Fruit fly (Drosophila melanogaster) whole organism, embryonic: ENCODE measurements around the gene Shawn.

ENCODE experiments used
- ATbp ChIP-seq: fragments of 200-800 bp; sonication (Bioruptor generic); optimal IDR thresholded peaks from 2 replicates; lab custom pipeline; 2017; ENCODE audit warnings: missing biosample characterization, mild to moderate bottlenecking, missing genetic modification characterization, missing genetic modification reagents
- Aef1 ChIP-seq: fragments of 200-800 bp; sonication (Bioruptor generic); IDR thresholded peaks from 3 replicates; pipeline ENCODE4 v1.3.6; 2022; ENCODE audit warnings: missing biosample characterization, missing genetic modification characterization
- Atf-2 ChIP-seq: fragments of 200-800 bp; sonication (Bioruptor generic); optimal IDR thresholded peaks from 2 replicates; lab custom pipeline; 2016; ENCODE audit warnings: missing biosample characterization, missing genetic modification characterization
- Bteb2 ChIP-seq: fragments of 200-800 bp; sonication (Bioruptor generic); optimal IDR thresholded peaks from 2 replicates; lab custom pipeline; 2016; ENCODE audit warnings: missing biosample characterization, missing genetic modification characterization
- C15 ChIP-seq: fragments of 200-800 bp; sonication (Bioruptor generic); IDR thresholded peaks from 3 replicates; pipeline ENCODE4 v1.3.6; 2022; ENCODE audit warnings: missing biosample characterization, missing genetic modification characterization
- CG11247 ChIP-seq: fragments of 200-800 bp; sonication (Bioruptor generic); IDR thresholded peaks from 2 replicates; pipeline ENCODE4 v1.3.6; 2022; ENCODE audit warnings: missing biosample characterization, missing genetic modification characterization
- CG12769 ChIP-seq: fragments of 200-800 bp; sonication (Bioruptor generic); optimal IDR thresholded peaks from 2 replicates; lab custom pipeline; 2019; ENCODE audit warnings: missing biosample characterization, mild to moderate bottlenecking, missing genetic modification characterization, moderate library complexity
- CG14050 ChIP-seq: fragments of 200-800 bp; sonication (Bioruptor generic); IDR thresholded peaks from 3 replicates; pipeline ENCODE4 v1.3.6; 2022; ENCODE audit warnings: missing biosample characterization, missing genetic modification characterization
- CG14860 ChIP-seq: fragments of 200-800 bp; sonication (Bioruptor generic); IDR thresholded peaks from 3 replicates; pipeline ENCODE4 v1.3.6; 2022; ENCODE audit warnings: missing biosample characterization, missing genetic modification characterization; ENCODE audit not compliant: partially characterized antibody
- CG1603 ChIP-seq: fragments of 200-800 bp; sonication (Bioruptor generic); optimal IDR thresholded peaks from 2 replicates; lab custom pipeline; 2019; ENCODE audit warnings: missing biosample characterization, mild to moderate bottlenecking, missing genetic modification characterization, moderate library complexity
- CG1647 ChIP-seq: fragments of 200-800 bp; sonication (Bioruptor generic); optimal IDR thresholded peaks from 3 replicates; lab custom pipeline; 2016; ENCODE audit warnings: missing biosample characterization, missing genetic modification characterization
- CG16815 ChIP-seq: fragments of 200-800 bp; sonication (Bioruptor generic); optimal IDR thresholded peaks from 3 replicates; lab custom pipeline; 2017; ENCODE audit warnings: missing biosample characterization, mild to moderate bottlenecking, missing genetic modification characterization
- CG17802 ChIP-seq: fragments of 200-800 bp; sonication (Bioruptor generic); optimal IDR thresholded peaks from 2 replicates; lab custom pipeline; 2018; ENCODE audit warnings: missing biosample characterization, mild to moderate bottlenecking, missing genetic modification characterization, moderate library complexity
- CG18011 ChIP-seq: fragments of 200-800 bp; sonication (Bioruptor generic); optimal IDR thresholded peaks from 2 replicates; lab custom pipeline; 2017; ENCODE audit warnings: missing biosample characterization, missing genetic modification characterization, mild to moderate bottlenecking, moderate library complexity, missing genotype
- CG18476 ChIP-seq: fragments of 200-800 bp; sonication (Bioruptor generic); optimal IDR thresholded peaks from 2 replicates; lab custom pipeline; 2016; ENCODE audit warnings: missing biosample characterization, mild to moderate bottlenecking, missing genetic modification characterization
- CG2678 ChIP-seq: fragments of 200-800 bp; sonication (Bioruptor generic); optimal IDR thresholded peaks from 3 replicates; lab custom pipeline; 2019; ENCODE audit warnings: missing biosample characterization, mild to moderate bottlenecking, missing genetic modification characterization, moderate library complexity
- CG30403 ChIP-seq: fragments of 200-800 bp; sonication (Bioruptor generic); optimal IDR thresholded peaks from 3 replicates; lab custom pipeline; 2016; ENCODE audit warnings: missing biosample characterization, missing genetic modification characterization
- CG31388 ChIP-seq: fragments of 200-800 bp; sonication (Bioruptor generic); optimal IDR thresholded peaks from 2 replicates; lab custom pipeline; 2016; ENCODE audit warnings: missing biosample characterization, missing genetic modification characterization
- CG33213 ChIP-seq: fragments of 200-800 bp; sonication (Bioruptor generic); optimal IDR thresholded peaks from 3 replicates; lab custom pipeline; 2016; ENCODE audit warnings: missing biosample characterization, missing genetic modification characterization
- CG43689 ChIP-seq: fragments of 200-800 bp; sonication (Bioruptor generic); IDR thresholded peaks from 2 replicates; pipeline ENCODE4 v1.3.6; 2022; ENCODE audit warnings: missing biosample characterization, missing genetic modification characterization
- CG6791 ChIP-seq: fragments of 200-800 bp; sonication (Bioruptor generic); IDR thresholded peaks from 3 replicates; pipeline ENCODE4 v1.3.6; 2022; ENCODE audit warnings: missing biosample characterization, missing genetic modification characterization; ENCODE audit not compliant: partially characterized antibody
- CG9609 ChIP-seq: fragments of 200-800 bp; sonication (Bioruptor generic); optimal IDR thresholded peaks from 3 replicates; lab custom pipeline; 2016; ENCODE audit warnings: missing biosample characterization, missing genetic modification characterization
- CG9727 ChIP-seq: fragments of 200-800 bp; sonication (Bioruptor generic); optimal IDR thresholded peaks from 3 replicates; lab custom pipeline; 2017; ENCODE audit warnings: missing biosample characterization, mild to moderate bottlenecking, missing genetic modification characterization
- CG9932 ChIP-seq: fragments of 200-800 bp; sonication (Bioruptor generic); IDR thresholded peaks from 2 replicates; pipeline ENCODE4 v1.3.6; 2022; ENCODE audit warnings: missing biosample characterization, missing genetic modification characterization
- GATAe ChIP-seq: fragments of 200-800 bp; sonication (Bioruptor generic); conservative IDR thresholded peaks from 2 replicates; pipeline ENCODE4 v1.3.6; 2022; ENCODE audit warnings: missing biosample characterization, missing genetic modification characterization
- Jarid2 ChIP-seq: fragments of 200-800 bp; sonication (Bioruptor generic); optimal IDR thresholded peaks from 3 replicates; lab custom pipeline; 2017; ENCODE audit warnings: mild to moderate bottlenecking, missing biosample characterization, missing genetic modification reagents, missing genetic modification characterization
- Lim3 ChIP-seq: fragments of 200-800 bp; sonication (Bioruptor generic); IDR thresholded peaks from 2 replicates; pipeline ENCODE4 v1.3.6; 2022; ENCODE audit warnings: missing biosample characterization, missing genetic modification characterization
- MTF-1 ChIP-seq: fragments of 200-800 bp; sonication (Bioruptor generic); optimal IDR thresholded peaks from 2 replicates; lab custom pipeline; 2018; ENCODE audit warnings: missing biosample characterization, mild to moderate bottlenecking, missing genetic modification characterization, borderline replicate concordance
- Optix ChIP-seq: fragments of 200-800 bp; sonication (Bioruptor generic); IDR thresholded peaks from 3 replicates; pipeline ENCODE4 v1.3.6; 2022; ENCODE audit warnings: missing biosample characterization, missing genetic modification characterization
- PHDP ChIP-seq: fragments of 200-800 bp; sonication (Bioruptor generic); optimal IDR thresholded peaks from 3 replicates; lab custom pipeline; 2018; ENCODE audit warnings: missing biosample characterization, mild to moderate bottlenecking, missing genetic modification characterization, moderate library complexity
- Pdp1 ChIP-seq, 2 experiments: fragments of 200-800 bp; sonication (Bioruptor generic); optimal IDR thresholded peaks; 3 replicates each; lab custom pipeline; 2016; ENCODE audit warnings: missing biosample characterization in 2 of 2, missing genetic modification characterization in 2 of 2, mild to moderate bottlenecking in 1 of 2, moderate library complexity in 1 of 2
- Six4 ChIP-seq: fragments of 200-800 bp; sonication (Bioruptor generic); optimal IDR thresholded peaks from 2 replicates; lab custom pipeline; 2016; ENCODE audit warnings: missing biosample characterization, missing genetic modification characterization
- Trl ChIP-seq, 3 experiments: fragments of >200 bp in 2 of 3; fragments of 200-800 bp in 1 of 3; sonication (Bioruptor generic) in 1 of 3; optimal IDR thresholded peaks; 2 replicates in 1 of 3; 3 replicates in 2 of 3; lab custom pipeline; 2016 to 2017; ENCODE audit warnings: missing biosample characterization in 1 of 3, missing genetic modification characterization in 1 of 3
- Xbp1 ChIP-seq: fragments of 200-800 bp; sonication (Bioruptor generic); optimal IDR thresholded peaks from 3 replicates; lab custom pipeline; 2016; ENCODE audit warnings: missing biosample characterization, mild to moderate bottlenecking, missing genetic modification characterization
- YL-1 ChIP-seq: fragments of 200-800 bp; sonication (Bioruptor generic); optimal IDR thresholded peaks from 3 replicates; lab custom pipeline; 2017; ENCODE audit warnings: missing biosample characterization, mild to moderate bottlenecking, missing genetic modification characterization
- amos ChIP-seq: fragments of 200-800 bp; sonication (Bioruptor generic); IDR thresholded peaks from 2 replicates; pipeline ENCODE4 v1.3.6; 2022; ENCODE audit warnings: missing biosample characterization, missing genetic modification characterization; ENCODE audit not compliant: partially characterized antibody
- bsh ChIP-seq, 2 experiments: fragments of 200-800 bp; sonication (Bioruptor generic); optimal IDR thresholded peaks; 2 replicates each; lab custom pipeline; 2017 to 2018; ENCODE audit warnings: mild to moderate bottlenecking in 2 of 2, missing biosample characterization in 2 of 2, missing genetic modification characterization in 2 of 2, moderate library complexity in 1 of 2
- dati ChIP-seq: fragments of 200-800 bp; sonication (Bioruptor generic); IDR thresholded peaks from 2 replicates; pipeline ENCODE4 v1.3.6; 2022; ENCODE audit warnings: missing biosample characterization, missing genetic modification characterization
- disco-r ChIP-seq: fragments of 200-800 bp; sonication (Bioruptor generic); optimal IDR thresholded peaks from 2 replicates; lab custom pipeline; 2016; ENCODE audit warnings: missing biosample characterization, missing genetic modification characterization
- dysf ChIP-seq: fragments of 200-800 bp; sonication (Bioruptor generic); IDR thresholded peaks from 3 replicates; pipeline ENCODE4 v1.3.6; 2022; ENCODE audit warnings: missing biosample characterization, missing genetic modification characterization
- grau ChIP-seq: fragments of 200-800 bp; optimal IDR thresholded peaks from 3 replicates; lab custom pipeline; 2019; ENCODE audit warnings: missing biosample characterization, mild to moderate bottlenecking, missing genetic modification characterization, moderate library complexity
- h ChIP-seq: fragments of >200 bp; optimal IDR thresholded peaks from 2 replicates; lab custom pipeline; 2017
- mld ChIP-seq: fragments of 200-800 bp; sonication (Bioruptor generic); IDR thresholded peaks from 3 replicates; pipeline ENCODE4 v1.3.6; 2022; ENCODE audit warnings: missing biosample characterization, missing genetic modification characterization; ENCODE audit not compliant: partially characterized antibody
- psq ChIP-seq: fragments of 200-800 bp; sonication (Bioruptor generic); optimal IDR thresholded peaks from 2 replicates; lab custom pipeline; 2017; ENCODE audit warnings: missing biosample characterization, missing genetic modification characterization
- sens ChIP-seq: fragments of 200-800 bp; sonication (Bioruptor generic); peaks from one replicate; lab custom pipeline; 2016; ENCODE audit warnings: missing biosample characterization, missing genetic modification characterization
- slp2 ChIP-seq: fragments of 200-800 bp; sonication (Bioruptor generic); optimal IDR thresholded peaks from 2 replicates; lab custom pipeline; 2016; ENCODE audit warnings: missing biosample characterization, missing genetic modification characterization
- sr ChIP-seq: fragments of 200-800 bp; sonication (Bioruptor generic); IDR thresholded peaks from 3 replicates; pipeline ENCODE4 v1.3.6; 2022; ENCODE audit warnings: missing biosample characterization, missing genetic modification characterization
- ssp ChIP-seq: fragments of 200-800 bp; sonication (Bioruptor generic); IDR thresholded peaks from 2 replicates; pipeline ENCODE4 v1.3.6; 2022; ENCODE audit warnings: missing biosample characterization, missing genetic modification characterization
- tna ChIP-seq: fragments of 200-800 bp; sonication (Bioruptor generic); IDR thresholded peaks from 2 replicates; pipeline ENCODE4 v1.3.6; 2022; ENCODE audit warnings: missing biosample characterization, missing genetic modification characterization; ENCODE audit not compliant: partially characterized antibody
- trem ChIP-seq: fragments of 200-800 bp; optimal IDR thresholded peaks from 3 replicates; lab custom pipeline; 2019; ENCODE audit warnings: missing biosample characterization, mild to moderate bottlenecking, missing genetic modification characterization, moderate library complexity
- tx ChIP-seq: fragments of 200-800 bp; sonication (Bioruptor generic); optimal IDR thresholded peaks from 2 replicates; lab custom pipeline; 2016; ENCODE audit warnings: missing biosample characterization, missing genetic modification characterization

Shawn gene

dm6 chrX:19604997-19605396, 6.3 kb upstream of the Shawn start, which contains the start of gene CG14207 (continued):
- TF ChIP-seq dati (GFP tag; lab: Robert Waterston, UW) (no peak), CG14050 (no peak), sr (GFP tag; lab: Robert Waterston, UW) (0 out of 3 replicates have a peak, but pooled peaks have one; percentile 12), CG31388 (no peak), Xbp1 (GFP tag; lab: Kevin White, UChicago) (no peak), CG9609 (GFP tag; lab: Kevin White, UChicago) (no peak), amos (GFP tag; lab: Robert Waterston, UW) (peak; percentile 67; the same call in 1 of the 2 replicates), CG43689 (GFP tag; lab: Robert Waterston, UW) (no peak), CG9932 (GFP tag; lab: Robert Waterston, UW) (peak; percentile 29; the same call in 1 of the 2 replicates), dysf (GFP tag; lab: Robert Waterston, UW) (no peak), CG2678 (tag; lab: Kevin White, UChicago) (no peak), tna (GFP tag; lab: Robert Waterston, UW) (peak; percentile 88), CG18011 (GFP tag; lab: Kevin White, UChicago) (no peak), ssp (GFP tag; lab: Robert Waterston, UW) (no peak), bsh (GFP tag; optimal IDR thresholded peaks at IDR 0.05; lab: Kevin White, UChicago) (peak in 1 of 2 experiments; percentile 9), grau (tag; lab: Kevin White, UChicago) (peak; percentile 25), Pdp1 (GFP tag; optimal IDR thresholded peaks at IDR 0.05; lab: Kevin White, UChicago) (peak in 1 of 2 experiments; percentile 6), CG9727 (GFP tag; lab: Kevin White, UChicago) (no peak), Bteb2 (no peak), CG11247 (peak; percentile 30; the same call in 1 of the 2 replicates), CG6791 (peak; percentile 82), psq (GFP tag; lab: Kevin White, UChicago) (no peak), CG18476 (GFP tag; lab: Kevin White, UChicago) (no peak), Atf-2 (GFP tag; lab: Kevin White, UChicago) (no peak), CG12769 (tag; lab: Kevin White, UChicago) (no peak), CG1603 (tag; lab: Kevin White, UChicago) (peak; percentile 20), Lim3 (GFP tag; lab: Robert Waterston, UW) (no peak), h (lab: Kevin White, UChicago) (no peak), CG16815 (GFP tag; lab: Kevin White, UChicago) (no peak), YL-1 (GFP tag; lab: Kevin White, UChicago) (peak; percentile 10), sens (peak; percentile 63), CG14860 (peak; percentile 68), ATbp (no peak), GATAe (GFP tag; lab: Robert Waterston, UW) (no peak), slp2 (GFP tag; lab: Kevin White, UChicago) (no peak), mld (GFP tag; lab: Robert Waterston, UW) (peak; percentile 80), disco-r (GFP tag; lab: Kevin White, UChicago) (no peak), trem (peak; percentile 29), PHDP (tag; lab: Kevin White, UChicago) (peak; percentile 1), Six4 (no peak), Optix (GFP tag; lab: Robert Waterston, UW) (no peak), MTF-1 (peak; percentile 9), tx (GFP tag; lab: Kevin White, UChicago) (no peak), CG33213 (no peak), C15 (GFP tag; lab: Robert Waterston, UW) (no peak), Aef1 (GFP tag; lab: Robert Waterston, UW) (no peak), CG17802 (tag; lab: Kevin White, UChicago) (no peak), Jarid2 (GFP tag; lab: Kevin White, UChicago) (peak; percentile 77), CG30403 (GFP tag; lab: Kevin White, UChicago) (no peak), CG1647 (GFP tag; lab: Kevin White, UChicago) (no peak), Trl (optimal IDR thresholded peaks at IDR 0.05; lab: Kevin White, UChicago) (no peak), Trl (GFP tag; optimal IDR thresholded peaks at IDR 0.05; lab: Kevin White, UChicago) (peak; percentile 7)
